Worm (Caenorhabditis elegans) whole organism, midembryonic: ENCODE data around the gene sri-61.

Source experiments
- T22C8.4 ChIP-seq: fragments of 200-800 bp; sonication (Bioruptor generic); IDR thresholded peaks from 2 replicates; pipeline ENCODE4 v1.3.6; 2022; ENCODE audit warnings: missing genetic modification characterization, missing compliant biosample characterization
- cog-1 ChIP-seq: sonication (generic microtip); optimal IDR thresholded peaks from 2 replicates; lab custom pipeline; 2016; ENCODE audit warnings: missing genetic modification characterization, missing compliant biosample characterization
- flt-1 ChIP-seq: fragments of 200-800 bp; sonication (Bioruptor generic); IDR thresholded peaks from 2 replicates; pipeline ENCODE4 v1.3.6; 2022; ENCODE audit warnings: missing genetic modification characterization, missing compliant biosample characterization
- klf-2 ChIP-seq: fragments of 200-800 bp; sonication (Bioruptor generic); conservative IDR thresholded peaks from 2 replicates; pipeline ENCODE4 v1.3.6; 2022; ENCODE audit warnings: missing genetic modification reagents, missing genetic modification characterization, missing compliant biosample characterization
- med-1 ChIP-seq: sonication (generic microtip); optimal IDR thresholded peaks from 2 replicates; lab custom pipeline; 2017; ENCODE audit warnings: missing genetic modification characterization, mild to moderate bottlenecking, missing compliant biosample characterization, antibody characterized with exemption, missing genetic modification reagents; ENCODE audit not compliant: insufficient read depth
- ref-1 ChIP-seq: fragments of 200-800 bp; sonication (Bioruptor generic); conservative IDR thresholded peaks from 2 replicates; pipeline ENCODE4 v1.3.6; 2022; ENCODE audit warnings: missing genetic modification reagents, missing genetic modification characterization, missing compliant biosample characterization
- tab-1 ChIP-seq: fragments of 200-800 bp; sonication (Bioruptor generic); IDR thresholded peaks from 2 replicates; pipeline ENCODE4 v1.3.6; 2022; ENCODE audit warnings: missing genetic modification characterization, missing compliant biosample characterization
- ztf-23 ChIP-seq: fragments of 200-800 bp; sonication (Bioruptor generic); IDR thresholded peaks from 2 replicates; pipeline ENCODE4 v1.3.6; 2022; ENCODE audit warnings: missing genetic modification reagents, missing genetic modification characterization, missing compliant biosample characterization
- ztf-29 ChIP-seq: fragments of 200-800 bp; sonication (Bioruptor generic); IDR thresholded peaks from 2 replicates; pipeline ENCODE4 v1.3.6; 2022; ENCODE audit warnings: missing genetic modification reagents, missing genetic modification characterization, missing compliant biosample characterization

The sri-61 gene

DNA sequence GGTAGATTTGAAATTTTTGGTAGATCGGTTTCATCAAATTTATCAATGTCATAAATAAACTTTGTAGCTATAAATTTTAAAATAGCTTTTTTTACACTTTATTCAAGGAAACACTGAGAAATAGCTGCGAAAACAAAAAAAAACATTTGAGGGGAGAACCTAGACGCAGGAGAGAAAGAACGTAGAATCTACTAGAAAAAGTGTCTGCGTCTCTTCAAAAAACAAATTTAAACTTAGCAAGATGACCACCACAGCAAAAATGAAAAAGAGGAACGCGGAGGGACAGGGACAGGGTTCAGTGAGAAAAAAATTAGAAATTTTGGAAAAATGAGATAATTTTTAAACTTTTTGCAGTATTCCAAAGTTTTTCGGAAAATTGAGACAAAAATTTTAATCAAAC, 51.1 kb downstream of the sri-61 start:
- TF ChIP-seq T22C8.4 (GFP tag; lab: Robert Waterston, UW) = no peak
- no peak for TF ChIP-seq ref-1 (GFP tag; lab: Robert Waterston, UW)
- no peak for TF ChIP-seq klf-2 (GFP tag; lab: Robert Waterston, UW)
- TF ChIP-seq flt-1 (GFP tag; lab: Robert Waterston, UW) = no peak
- TF ChIP-seq med-1 = no peak
- TF ChIP-seq ztf-23 (GFP tag; lab: Robert Waterston, UW) = no peak
- no peak for TF ChIP-seq ztf-29
- no peak for TF ChIP-seq cog-1 (tag; lab: Kevin White, UChicago)
- TF ChIP-seq tab-1 = no peak
